Fruit fly (Drosophila melanogaster) Kc167 (cell line): Measurements from ENCODE around the gene CG9609.

Source experiments
- Myc ChIP-seq: fragments of >200 bp; optimal IDR thresholded peaks from 2 replicates; lab custom pipeline; 2017; ENCODE audit warnings: missing external identifiers
- Sin3A ChIP-seq: fragments of >200 bp; optimal IDR thresholded peaks from 2 replicates; lab custom pipeline; 2018; ENCODE audit warnings: missing external identifiers
- h ChIP-seq: fragments of >200 bp; optimal IDR thresholded peaks from 3 replicates; lab custom pipeline; 2018; ENCODE audit warnings: missing external identifiers
- psq ChIP-seq: fragments of >200 bp; optimal IDR thresholded peaks from 2 replicates; lab custom pipeline; 2017; ENCODE audit warnings: missing external identifiers
- ttk ChIP-seq: sonication (Bioruptor generic); optimal IDR thresholded peaks from 2 replicates; lab custom pipeline; 2017; ENCODE audit warnings: missing external identifiers

DNA sequence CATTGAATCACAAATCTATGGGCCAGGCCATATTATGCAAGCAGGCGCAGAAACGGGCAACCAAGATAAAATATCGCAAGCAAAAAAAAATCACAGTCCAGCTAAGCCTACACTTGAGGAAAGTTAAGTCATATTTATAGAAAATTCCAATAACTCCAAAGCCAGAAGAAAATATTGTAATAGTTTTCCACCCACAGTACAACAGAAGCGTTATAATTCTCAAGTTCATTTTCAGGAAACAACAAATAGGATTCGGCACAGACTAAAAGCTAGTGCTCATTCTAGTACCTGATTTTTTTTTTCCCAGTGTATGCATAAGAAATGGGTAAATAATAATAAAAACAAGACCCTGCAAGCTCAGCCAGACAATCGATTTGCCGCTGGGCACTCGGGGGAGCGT, 21.0 kb downstream of the CG9609 start:
- TF ChIP-seq h (lab: Kevin White, UChicago) (no peak), Myc (lab: Kevin White, UChicago) (no peak), Sin3A (lab: Kevin White, UChicago) (no peak), ttk (lab: Kevin White, UChicago) (no peak), psq (lab: Kevin White, UChicago) (no peak)
